Worm (Caenorhabditis elegans) whole organism, mixed stage, embryonic: ENCODE measurements around the gene C27H5.12.

Experiments used
- bed-3 ChIP-seq: fragments of 200-800 bp; sonication (Bioruptor generic); optimal IDR thresholded peaks from 3 replicates; lab custom pipeline; 2018; ENCODE audit warnings: mild to moderate bottlenecking, missing genetic modification characterization, moderate library complexity, missing compliant biosample characterization
- blmp-1 ChIP-seq: fragments of 150-350 bp; optimal IDR thresholded peaks from 2 replicates; lab custom pipeline; 2014; ENCODE audit warnings: missing biosample characterization, missing genetic modification characterization
- ceh-43 ChIP-seq: fragments of 200-800 bp; sonication (Bioruptor generic); optimal IDR thresholded peaks from 2 replicates; lab custom pipeline; 2018; ENCODE audit warnings: mild to moderate bottlenecking, missing genetic modification characterization, moderate library complexity, missing compliant biosample characterization
- ceh-83 ChIP-seq: fragments of 200-800 bp; sonication (Bioruptor generic); optimal IDR thresholded peaks from 2 replicates; lab custom pipeline; 2018; ENCODE audit warnings: mild to moderate bottlenecking, missing genetic modification characterization, missing compliant biosample characterization
- ces-1 ChIP-seq: fragments of 150-350 bp; optimal IDR thresholded peaks from 2 replicates; lab custom pipeline; 2014; ENCODE audit warnings: missing biosample characterization, missing genetic modification reagents, missing genetic modification characterization
- cnd-1 ChIP-seq: fragments of 200-800 bp; sonication (Bioruptor generic); optimal IDR thresholded peaks from 2 replicates; lab custom pipeline; 2018; ENCODE audit warnings: mild to moderate bottlenecking, missing genetic modification characterization, missing compliant biosample characterization
- drap-1 ChIP-seq: fragments of 200-800 bp; sonication (Bioruptor generic); optimal IDR thresholded peaks from 3 replicates; lab custom pipeline; 2018; ENCODE audit warnings: mild to moderate bottlenecking, missing genetic modification characterization, missing compliant biosample characterization
- elt-1 ChIP-seq: sonication (generic microtip); optimal IDR thresholded peaks from 2 replicates; lab custom pipeline; 2017; ENCODE audit warnings: missing genetic modification characterization, mild to moderate bottlenecking, missing compliant biosample characterization, antibody characterized with exemption, moderate library complexity, borderline replicate concordance; ENCODE audit not compliant: insufficient read depth
- flh-1 ChIP-seq: fragments of 200-800 bp; sonication (Bioruptor generic); optimal IDR thresholded peaks from 2 replicates; lab custom pipeline; 2018; ENCODE audit warnings: mild to moderate bottlenecking, missing genetic modification characterization, moderate library complexity, missing compliant biosample characterization
- hlh-1 ChIP-seq: fragments of 150-350 bp; optimal IDR thresholded peaks from 2 replicates; lab custom pipeline; 2014; ENCODE audit warnings: missing biosample characterization, missing genetic modification reagents, missing genetic modification characterization
- lin-13 ChIP-seq: fragments of 150-350 bp; optimal IDR thresholded peaks from 2 replicates; lab custom pipeline; 2014; ENCODE audit warnings: missing biosample characterization, missing genetic modification characterization
- lin-32 ChIP-seq: fragments of 200-800 bp; sonication (Bioruptor generic); optimal IDR thresholded peaks from 2 replicates; lab custom pipeline; 2018; ENCODE audit warnings: mild to moderate bottlenecking, missing genetic modification characterization, missing compliant biosample characterization
- lsy-2 ChIP-seq: fragments of 150-350 bp; optimal IDR thresholded peaks from 2 replicates; lab custom pipeline; 2014; ENCODE audit warnings: missing biosample characterization, missing genetic modification characterization
- mab-5 ChIP-seq: fragments of 150-350 bp; optimal IDR thresholded peaks from 2 replicates; lab custom pipeline; 2014; ENCODE audit warnings: missing biosample characterization, missing genetic modification characterization
- mep-1 ChIP-seq: fragments of 150-350 bp; optimal IDR thresholded peaks from 2 replicates; lab custom pipeline; 2017; ENCODE audit warnings: missing biosample characterization, missing genetic modification reagents, missing genetic modification characterization, inconsistent platforms
- mls-2 ChIP-seq: sonication (generic microtip); optimal IDR thresholded peaks from 2 replicates; lab custom pipeline; 2016; ENCODE audit warnings: mild to moderate bottlenecking, missing genetic modification characterization, moderate library complexity, missing compliant biosample characterization
- nhr-237 ChIP-seq: fragments of 150-350 bp; optimal IDR thresholded peaks from 2 replicates; lab custom pipeline; 2014; ENCODE audit warnings: missing biosample characterization, missing genetic modification characterization
- pha-4 ChIP-seq: fragments of 150-350 bp; optimal IDR thresholded peaks from 2 replicates; lab custom pipeline; 2018; ENCODE audit warnings: missing biosample characterization, missing genetic modification reagents, missing genetic modification characterization
- snpc-4 ChIP-seq: fragments of 150-350 bp; optimal IDR thresholded peaks from 2 replicates; lab custom pipeline; 2014; ENCODE audit warnings: missing biosample characterization, missing genetic modification characterization
- tbx-8 ChIP-seq: fragments of 200-800 bp; sonication (Bioruptor generic); optimal IDR thresholded peaks from 2 replicates; lab custom pipeline; 2018; ENCODE audit warnings: mild to moderate bottlenecking, missing genetic modification characterization, moderate library complexity, missing compliant biosample characterization
- unc-120 ChIP-seq: sonication (generic microtip); optimal IDR thresholded peaks from 2 replicates; lab custom pipeline; 2017; ENCODE audit warnings: missing genetic modification characterization, missing compliant biosample characterization; ENCODE audit not compliant: poor library complexity, severe bottlenecking
- unc-62 ChIP-seq: fragments of 150-350 bp; optimal IDR thresholded peaks from 2 replicates; lab custom pipeline; 2014; ENCODE audit warnings: missing biosample characterization, missing genetic modification reagents, missing genetic modification characterization
- zip-8 ChIP-seq: fragments of 150-350 bp; optimal IDR thresholded peaks from 2 replicates; lab custom pipeline; 2014; ENCODE audit warnings: missing biosample characterization, missing genetic modification characterization

The C27H5.12 gene

DNA sequence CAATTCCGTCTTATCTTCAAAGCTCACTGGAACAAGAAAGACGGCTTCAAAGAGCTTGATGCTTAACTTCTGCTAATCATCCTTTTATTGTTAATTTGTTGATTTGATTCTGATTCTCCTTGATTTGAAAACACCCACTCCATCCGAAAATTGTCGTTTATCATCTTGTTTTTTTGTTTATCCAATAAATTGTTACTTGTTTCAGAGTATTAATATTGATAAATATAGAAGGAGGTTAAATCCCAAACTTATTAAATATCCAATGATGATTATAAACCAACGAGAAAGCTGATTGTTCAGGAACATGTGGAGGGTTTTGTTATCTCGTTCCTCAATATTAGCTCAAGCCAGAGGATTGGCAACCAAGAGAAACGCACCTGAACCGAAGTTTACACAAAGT, 48.6 kb downstream of the C27H5.12 start, which contains the start of gene F10E7.6:
TSS of gene F10E7.6 (plus strand) at position 301 of the 400 bp plus-strand sequence.
- TF ChIP-seq lin-13 (tag; lab: Kevin White, UChicago) (no peak), lsy-2 (tag; lab: Kevin White, UChicago) (no peak), ceh-43 (no peak), zip-8 (no peak), bed-3 (GFP tag; lab: Kevin White, UChicago) (no peak), drap-1 (GFP tag; lab: Kevin White, UChicago) (no peak), hlh-1 (tag; lab: Kevin White, UChicago) (no peak), mab-5 (tag; lab: Kevin White, UChicago) (no peak), unc-62 (no peak), pha-4 (no peak), cnd-1 (no peak), mls-2 (tag; lab: Kevin White, UChicago) (no peak), elt-1 (no peak), flh-1 (GFP tag; lab: Kevin White, UChicago) (no peak), ces-1 (GFP tag; lab: Kevin White, UChicago) (no peak)

DNA sequence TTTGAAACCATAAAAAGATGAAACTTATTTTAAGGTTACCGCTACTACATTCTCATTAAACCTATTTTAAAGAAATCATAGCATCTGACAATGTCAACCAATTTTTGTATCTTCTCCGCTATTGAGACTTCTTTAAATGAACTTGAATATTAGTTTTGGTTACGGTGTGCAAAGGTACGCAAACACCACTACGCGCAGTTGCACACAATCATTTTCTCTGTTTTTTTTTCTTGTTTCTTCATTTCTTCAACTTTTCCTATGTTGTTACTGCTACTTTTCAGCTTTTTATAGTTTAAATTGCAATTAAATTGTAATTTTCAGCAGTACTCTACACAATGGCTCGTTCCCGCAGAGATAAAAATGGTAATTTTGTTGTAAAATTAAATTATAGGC, 49.8 kb downstream of the C27H5.12 start, which contains the start of gene F10E7.5:
TSS of gene F10E7.5 (plus strand) at position 322 of the 393 bp plus-strand sequence.
- TF ChIP-seq ceh-83 (peak; percentile 14), mep-1 (tag; lab: Kevin White, UChicago) (peak; percentile 24), lin-32 (GFP tag; lab: Kevin White, UChicago) (no peak), ces-1 (GFP tag; lab: Kevin White, UChicago) (no peak), blmp-1 (tag; lab: Kevin White, UChicago) (no peak), snpc-4 (tag; lab: Kevin White, UChicago) (no peak), tbx-8 (GFP tag; lab: Kevin White, UChicago) (no peak), mls-2 (tag; lab: Kevin White, UChicago) (no peak), unc-120 (tag; lab: Kevin White, UChicago) (peak; percentile 22), unc-62 (peak; percentile 3), nhr-237 (tag; lab: Kevin White, UChicago) (peak; percentile 37), lin-13 (tag; lab: Kevin White, UChicago) (peak; percentile 57), lsy-2 (tag; lab: Kevin White, UChicago) (peak; percentile 98)
